Fruit fly (Drosophila melanogaster) whole organism, pupa: ENCODE data around the gene CG32189.

Experiments used
- CG17806 ChIP-seq: fragments of 200-800 bp; sonication (Bioruptor generic); optimal IDR thresholded peaks from 2 replicates; lab custom pipeline; 2018; ENCODE audit warnings: missing biosample characterization, mild to moderate bottlenecking, missing genetic modification characterization, moderate library complexity
- CG32121 ChIP-seq: fragments of 200-800 bp; sonication (Bioruptor generic); IDR thresholded peaks from 2 replicates; pipeline ENCODE4 v1.3.6; 2022; ENCODE audit warnings: missing biosample characterization, missing genetic modification characterization
- CG34367 ChIP-seq: fragments of 200-800 bp; sonication (Bioruptor generic); optimal IDR thresholded peaks from 2 replicates; lab custom pipeline; 2018; ENCODE audit warnings: missing biosample characterization, mild to moderate bottlenecking, missing genetic modification characterization
- fd96Ca ChIP-seq: fragments of 200-800 bp; sonication (Bioruptor generic); IDR thresholded peaks from 3 replicates; pipeline ENCODE4 v1.3.6; 2022; ENCODE audit warnings: missing biosample characterization, missing genetic modification characterization

- no peak for TF ChIP-seq CG34367 (tag; lab: Kevin White, UChicago)
- TF ChIP-seq fd96Ca, result no peak
- TF ChIP-seq CG17806 (tag; lab: Kevin White, UChicago), result no peak
- TF ChIP-seq CG32121, result no peak
Measured at dm6 chr3L:17797494-17797893, 37.5 kb downstream of the CG32189 start, which contains the start of gene CG42816.
